Worm (Caenorhabditis elegans): ENCODE measurements around the gene lips-10.

The lips-10 gene

DNA sequence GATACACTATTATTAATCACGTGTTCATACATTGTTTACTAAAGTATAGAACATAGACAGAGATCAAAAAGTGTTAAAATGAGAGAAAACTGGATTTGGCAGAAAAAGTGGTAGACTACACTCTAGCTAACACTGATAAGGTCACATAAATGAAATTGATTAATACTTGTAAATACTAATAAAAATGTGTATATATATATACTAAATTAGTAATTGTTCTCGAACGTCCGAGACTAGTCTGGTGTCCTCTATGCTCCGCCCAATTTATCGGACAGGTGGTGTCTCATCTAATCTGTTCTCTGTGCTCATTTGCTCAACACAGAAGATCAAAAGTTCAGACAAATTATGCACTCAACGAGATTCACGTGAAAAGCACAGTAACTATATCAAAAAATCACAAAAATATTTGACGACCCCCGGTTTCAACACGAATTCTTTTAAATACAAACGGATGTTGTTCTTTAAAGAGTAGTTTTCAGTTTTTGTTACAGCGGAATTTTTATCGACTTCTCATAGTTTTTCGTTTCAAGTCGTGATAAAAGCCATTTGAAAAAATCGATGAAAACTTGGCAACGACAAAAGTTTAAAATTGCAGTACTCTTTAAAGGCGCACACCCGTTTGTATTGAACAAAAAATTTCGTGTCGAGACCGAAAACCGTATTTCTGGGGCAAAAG, 42.2 kb downstream of the lips-10 start (continued):
- TF ChIP-seq tbx-9 (tag; optimal IDR thresholded peaks at IDR 0.05; ENCODE audit: borderline replicate concordance): no peak
- TF ChIP-seq pbrm-1 (GFP tag; IDR thresholded peaks at IDR 0.05): 0 out of 2 replicates have a peak, but pooled peaks have one; percentile 26
- peak; percentile 23 for TF ChIP-seq chd-7 (tag; optimal IDR thresholded peaks at IDR 0.05)
- no peak for TF ChIP-seq sdz-38 (tag; optimal IDR thresholded peaks at IDR 0.05)
- no peak for TF ChIP-seq cebp-1 (GFP tag; IDR thresholded peaks at IDR 0.05)
- TF ChIP-seq cebp-1 (tag; optimal IDR thresholded peaks at IDR 0.05): peak; percentile 31

DNA sequence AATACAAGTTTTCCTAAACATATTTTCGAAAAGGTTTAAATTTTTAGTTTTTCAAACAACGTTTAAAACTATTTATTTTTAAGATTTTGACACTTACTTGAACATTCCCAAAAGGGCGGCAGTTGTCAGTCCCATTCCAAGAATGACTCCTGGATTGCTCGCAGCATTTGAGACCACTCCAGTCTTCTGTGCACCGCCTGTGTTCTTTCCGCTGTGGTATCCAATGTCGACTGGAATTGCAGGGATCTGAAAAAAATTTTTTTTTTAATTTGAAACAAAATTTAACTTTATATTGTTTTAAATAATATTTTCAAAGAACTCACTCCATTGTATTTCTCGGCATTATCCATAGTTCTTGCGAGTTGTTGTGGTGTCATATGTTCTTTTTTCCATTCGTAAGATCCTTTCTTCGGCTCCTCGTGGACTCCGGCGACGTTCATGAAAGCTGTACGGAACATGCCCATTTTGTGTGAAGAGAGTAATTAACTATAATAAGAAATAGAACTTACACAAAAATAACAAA, 42.8 kb downstream of the lips-10 start, which contains the start of gene M05D6.5:
TSS of gene M05D6.5 (minus strand) at position 473 of the 523 bp plus-strand sequence.
- TF ChIP-seq ama-1 (optimal IDR thresholded peaks at IDR 0.05) (peak; percentile 83), ama-1 (GFP tag; optimal IDR thresholded peaks at IDR 0.05) (no peak), B0336.3 (GFP tag; IDR thresholded peaks at IDR 0.05) (0 out of 2 replicates have a peak, but pooled peaks have one; percentile 13), Y53G8AR.9 (GFP tag; conservative IDR thresholded peaks at IDR 0.05) (0 out of 2 replicates have a peak, but pooled peaks have one; percentile 13), lin-26 (GFP tag; IDR thresholded peaks at IDR 0.05) (0 out of 2 replicates have a peak, but pooled peaks have one; percentile 8), chd-7 (tag; optimal IDR thresholded peaks at IDR 0.05) (no peak), ekl-4 (GFP tag; IDR thresholded peaks at IDR 0.05) (0 out of 2 replicates have a peak, but pooled peaks have one; percentile 40)

DNA sequence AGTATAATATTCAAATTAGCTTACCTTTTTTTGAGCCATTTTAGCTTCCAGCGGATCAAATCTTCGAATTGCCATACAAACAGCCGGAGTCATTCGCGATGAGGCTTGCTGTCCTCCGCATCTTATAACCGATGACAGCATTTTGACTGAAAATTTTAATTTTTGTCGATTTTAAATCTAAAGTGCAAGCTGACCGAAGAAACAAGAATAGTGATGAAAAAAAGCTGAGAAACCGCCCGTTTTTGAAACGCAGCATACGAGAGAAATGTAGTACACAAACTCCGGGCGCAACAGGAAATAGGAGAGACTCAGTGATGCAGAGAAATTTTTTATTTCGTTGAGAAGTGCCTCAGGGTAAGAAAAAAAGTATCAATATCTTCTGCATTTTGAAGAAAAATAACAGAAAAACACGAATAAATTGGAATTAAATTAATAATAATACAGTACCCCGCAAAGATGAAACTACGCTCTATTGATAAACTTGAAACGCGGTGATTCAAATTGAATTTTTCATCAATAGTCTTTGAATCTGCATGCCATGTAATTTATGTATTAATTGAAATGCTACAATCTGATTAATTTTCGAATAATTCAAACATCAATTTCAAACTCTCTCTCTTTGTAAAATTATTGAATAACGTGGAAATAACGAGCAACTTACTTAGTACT, 44.3 kb downstream of the lips-10 start:
- TF ChIP-seq nhr-80 (tag; optimal IDR thresholded peaks at IDR 0.05): peak; percentile 24
- TF ChIP-seq mcd-1 (GFP tag; IDR thresholded peaks at IDR 0.05): peak; percentile 17; the same call in 1 of the 2 replicates
- no peak for TF ChIP-seq madf-3 (GFP tag; IDR thresholded peaks at IDR 0.05)
- peak; percentile 55; the same call in 1 of the 2 replicates for TF ChIP-seq hmg-1.2 (GFP tag; IDR thresholded peaks at IDR 0.05)
- peak; percentile 43 for TF ChIP-seq attf-5 (GFP tag; optimal IDR thresholded peaks at IDR 0.05)
- TF ChIP-seq ama-1 (optimal IDR thresholded peaks at IDR 0.05): peak; percentile 61
- TF ChIP-seq ama-1 (GFP tag; optimal IDR thresholded peaks at IDR 0.05): no peak
- TF ChIP-seq Y67H2A.10 (GFP tag; conservative IDR thresholded peaks at IDR 0.05): no peak
- peak; percentile 35 for TF ChIP-seq lsl-1 (GFP tag; optimal IDR thresholded peaks at IDR 0.05)

DNA sequence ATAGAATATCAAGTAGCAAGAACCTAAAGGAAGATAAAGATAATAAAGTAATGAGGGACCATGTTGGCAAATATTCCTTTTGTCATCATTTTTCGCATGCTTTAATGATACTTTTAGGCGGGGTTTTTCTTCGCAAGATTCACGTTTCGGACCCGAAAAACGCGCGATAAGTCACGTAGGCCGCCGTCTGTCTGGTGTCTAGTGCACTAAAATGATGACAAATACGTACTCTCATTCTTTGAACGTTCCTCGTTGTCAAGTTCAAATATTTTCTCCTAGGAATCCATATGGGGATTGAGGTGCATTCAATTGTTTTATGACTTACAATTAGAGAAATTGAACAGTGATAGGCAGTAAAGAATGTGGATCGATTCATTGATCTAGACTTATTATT, 44.8 kb downstream of the lips-10 start, which contains the start of gene taap-1:
TSS of gene taap-1 (minus strand) at position 79 of the 394 bp plus-strand sequence.
- TF ChIP-seq nhr-179 (tag; optimal IDR thresholded peaks at IDR 0.05) (no peak), him-1 (tag; optimal IDR thresholded peaks at IDR 0.05) (no peak), K11D2.4 (GFP tag; IDR thresholded peaks at IDR 0.05) (no peak), ZK185.1 (tag; optimal IDR thresholded peaks at IDR 0.05; ENCODE audit: poor library complexity, severe bottlenecking) (peak; percentile 11), ets-4 (GFP tag; optimal IDR thresholded peaks at IDR 0.05) (no peak), madf-6 (GFP tag; IDR thresholded peaks at IDR 0.05) (0 out of 2 replicates have a peak, but pooled peaks have one; percentile 25)

DNA sequence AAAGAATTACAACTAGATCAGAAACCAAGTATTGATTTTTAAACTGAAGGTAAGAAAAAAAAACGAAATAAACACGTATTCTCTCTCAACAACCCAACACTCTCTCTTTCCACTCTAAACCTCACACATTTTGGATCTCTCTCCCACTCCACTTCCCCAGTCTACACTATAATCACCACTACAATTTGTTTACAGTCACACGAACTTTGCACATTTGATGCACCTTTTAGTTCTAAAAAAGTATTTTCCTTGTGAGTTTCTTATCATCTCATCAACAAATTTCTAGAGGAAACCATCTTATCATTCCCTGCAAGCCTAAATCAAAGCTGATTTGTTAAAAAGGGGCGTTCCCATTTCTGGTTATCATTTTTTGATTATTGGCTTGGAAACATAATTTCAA, 45.6 kb downstream of the lips-10 start:
- TF ChIP-seq ztf-22 (GFP tag; optimal IDR thresholded peaks at IDR 0.05) (peak; percentile 18), cebp-1 (GFP tag; IDR thresholded peaks at IDR 0.05) (no peak), cebp-1 (tag; optimal IDR thresholded peaks at IDR 0.05) (peak; percentile 31), Y53G8AR.9 (GFP tag; conservative IDR thresholded peaks at IDR 0.05) (0 out of 2 replicates have a peak, but pooled peaks have one; percentile 58), ztf-25 (GFP tag; IDR thresholded peaks at IDR 0.05) (no peak), rec-8 (tag; optimal IDR thresholded peaks at IDR 0.05) (no peak), Y56A3A.18 (GFP tag; IDR thresholded peaks at IDR 0.05) (peak; percentile 80), B0336.3 (GFP tag; IDR thresholded peaks at IDR 0.05) (peak; percentile 43; the same call in 1 of the 2 replicates), nhr-80 (tag; optimal IDR thresholded peaks at IDR 0.05) (peak; percentile 66), lir-1 (GFP tag; conservative IDR thresholded peaks at IDR 0.05) (no peak)
